Worm (Caenorhabditis elegans) whole organism, early embryonic: ENCODE results near the gene C05G5.3.

Experiments
- ama-1 ChIP-seq: fragments of 150-350 bp; optimal IDR thresholded peaks from 2 replicates; lab custom pipeline; 2014
- tbx-11 ChIP-seq: fragments of 200-800 bp; sonication (Bioruptor generic); IDR thresholded peaks from 2 replicates; pipeline ENCODE4 v1.3.6; 2022; ENCODE audit warnings: missing genetic modification characterization, missing compliant biosample characterization
- tra-4 ChIP-seq: sonication (generic microtip); optimal IDR thresholded peaks from 2 replicates; lab custom pipeline; 2017; ENCODE audit warnings: missing genetic modification characterization, missing compliant biosample characterization

- TF ChIP-seq ama-1 (lab: Kevin White, UChicago) (no peak), tbx-11 (GFP tag; lab: Robert Waterston, UW) (no peak), tra-4 (no peak)
These were observed 46.9 kb downstream of the C05G5.3 start for ce11 chrX:14704933-14705332.
